Worm (Caenorhabditis elegans) whole organism, L1 larva: ENCODE data around the gene F54F2.7.
A peak's percentile ranks its signal among the peaks of the same experiment; 100 is the strongest.

Experiments
- C04F5.9 ChIP-seq: sonication (generic microtip); optimal IDR thresholded peaks from 2 replicates; lab custom pipeline; 2016; ENCODE audit warnings: missing genetic modification characterization, missing compliant biosample characterization
- C16A3.4 ChIP-seq: fragments of 150-350 bp; optimal IDR thresholded peaks from 2 replicates; lab custom pipeline; 2014; ENCODE audit warnings: missing biosample characterization, missing genetic modification characterization
- C34B4.2 ChIP-seq: sonication (generic microtip); optimal IDR thresholded peaks from 2 replicates; lab custom pipeline; 2017; ENCODE audit warnings: mild to moderate bottlenecking, missing genetic modification characterization, missing compliant biosample characterization
- alr-1 ChIP-seq: fragments of 200-800 bp; sonication (Bioruptor generic); optimal IDR thresholded peaks from 2 replicates; lab custom pipeline; 2018; ENCODE audit warnings: borderline replicate concordance, mild to moderate bottlenecking, missing genetic modification characterization, missing compliant biosample characterization
- aly-2 ChIP-seq: fragments of 150-350 bp; optimal IDR thresholded peaks from 2 replicates; lab custom pipeline; 2014; ENCODE audit warnings: missing biosample characterization, missing genetic modification characterization
- blmp-1 ChIP-seq: fragments of 150-350 bp; optimal IDR thresholded peaks from 2 replicates; lab custom pipeline; 2014; ENCODE audit warnings: missing biosample characterization, missing genetic modification characterization
- ceh-63 ChIP-seq: fragments of 200-800 bp; sonication (Bioruptor generic); optimal IDR thresholded peaks from 2 replicates; lab custom pipeline; 2018; ENCODE audit warnings: mild to moderate bottlenecking, missing genetic modification characterization, missing compliant biosample characterization
- ceh-82 ChIP-seq, 3 experiments: fragments of 150-350 bp in 1 of 3; sonication (generic microtip) in 2 of 3; optimal IDR thresholded peaks; 2 replicates each; lab custom pipeline; 2014 to 2017; ENCODE audit warnings: missing biosample characterization in 3 of 3, missing genetic modification characterization in 3 of 3
- ceh-88 ChIP-seq: fragments of 200-800 bp; sonication (Bioruptor generic); IDR thresholded peaks from 2 replicates; pipeline ENCODE4 v1.3.6; 2022; ENCODE audit warnings: missing genetic modification characterization, missing compliant biosample characterization
- dsc-1 ChIP-seq: sonication (generic microtip); optimal IDR thresholded peaks from 2 replicates; lab custom pipeline; 2016; ENCODE audit warnings: mild to moderate bottlenecking, missing genetic modification characterization, missing compliant biosample characterization
- efl-1 ChIP-seq, 4 experiments: fragments of 150-350 bp; optimal IDR thresholded peaks in 3 of 4; peaks in 1 of 4; 1 replicate in 1 of 4; 2 replicates in 3 of 4; lab custom pipeline; 2014; ENCODE audit warnings: missing biosample characterization in 2 of 4, missing genetic modification characterization in 2 of 4, missing genetic modification reagents in 2 of 4
- egl-27 ChIP-seq, 2 experiments: fragments of 150-350 bp in 1 of 2; sonication (generic microtip); optimal IDR thresholded peaks; 3 replicates each; lab custom pipeline; 2017 to 2018; ENCODE audit warnings: missing biosample characterization in 2 of 2, missing genetic modification characterization in 2 of 2, missing genetic modification reagents in 2 of 2
- elt-3 ChIP-seq, 6 experiments: fragments of 150-350 bp in 1 of 6; sonication (generic microtip); optimal IDR thresholded peaks; 2 replicates each; lab custom pipeline; 2017 to 2018; ENCODE audit warnings: missing biosample characterization in 6 of 6, missing genetic modification characterization in 6 of 6, inconsistent platforms in 1 of 6
- ets-5 ChIP-seq: fragments of 200-800 bp; sonication (Bioruptor generic); IDR thresholded peaks from 2 replicates; pipeline ENCODE4 v1.3.6; 2022; ENCODE audit warnings: missing genetic modification characterization, missing compliant biosample characterization
- fkh-8 ChIP-seq: sonication (generic microtip); optimal IDR thresholded peaks from 2 replicates; lab custom pipeline; 2016; ENCODE audit warnings: mild to moderate bottlenecking, missing genetic modification characterization, missing compliant biosample characterization
- grh-1 ChIP-seq: fragments of 200-800 bp; sonication (Bioruptor generic); IDR thresholded peaks from 2 replicates; pipeline ENCODE4 v1.3.6; 2022; ENCODE audit warnings: missing genetic modification reagents, missing genetic modification characterization, missing compliant biosample characterization
- hlh-17 ChIP-seq: fragments of 200-800 bp; sonication (Bioruptor generic); optimal IDR thresholded peaks from 2 replicates; lab custom pipeline; 2018; ENCODE audit warnings: missing genetic modification characterization, mild to moderate bottlenecking, missing compliant biosample characterization, moderate library complexity, borderline replicate concordance
- hpl-2 ChIP-seq: fragments of 150-350 bp; optimal IDR thresholded peaks from 2 replicates; lab custom pipeline; 2014; ENCODE audit warnings: missing biosample characterization, missing genetic modification reagents, missing genetic modification characterization
- irx-1 ChIP-seq: sonication (generic microtip); optimal IDR thresholded peaks from 2 replicates; lab custom pipeline; 2016; ENCODE audit warnings: missing genetic modification characterization, missing compliant biosample characterization
- jun-1 ChIP-seq: fragments of 150-350 bp; optimal IDR thresholded peaks from 2 replicates; lab custom pipeline; 2014; ENCODE audit warnings: missing biosample characterization, missing genetic modification reagents, missing genetic modification characterization
- lin-13 ChIP-seq: fragments of 150-350 bp; optimal IDR thresholded peaks from 2 replicates; lab custom pipeline; 2014; ENCODE audit warnings: missing biosample characterization, missing genetic modification reagents, missing genetic modification characterization
- lin-14 ChIP-seq: fragments of 200-800 bp; sonication (Bioruptor generic); optimal IDR thresholded peaks from 2 replicates; lab custom pipeline; 2018; ENCODE audit warnings: mild to moderate bottlenecking, missing genetic modification characterization, moderate library complexity, missing compliant biosample characterization
- lin-15B ChIP-seq: fragments of 150-350 bp; sonication (generic microtip); optimal IDR thresholded peaks from 3 replicates; lab custom pipeline; 2014; ENCODE audit warnings: missing biosample characterization, missing genetic modification characterization
- lin-35 ChIP-seq, 2 experiments: fragments of 150-350 bp; optimal IDR thresholded peaks; 2 replicates each; lab custom pipeline; 2014; ENCODE audit warnings: missing biosample characterization in 2 of 2, missing genetic modification characterization in 2 of 2, missing genetic modification reagents in 2 of 2
- lsy-2 ChIP-seq, 2 experiments: fragments of 150-350 bp; optimal IDR thresholded peaks; 2 replicates each; lab custom pipeline; 2014; ENCODE audit warnings: missing biosample characterization in 2 of 2, missing genetic modification characterization in 2 of 2
- mdl-1 ChIP-seq, 2 experiments: fragments of 150-350 bp; optimal IDR thresholded peaks; 2 replicates each; lab custom pipeline; 2014 to 2017; ENCODE audit warnings: missing biosample characterization in 2 of 2, missing genetic modification characterization in 2 of 2, inconsistent platforms in 1 of 2
- mef-2 ChIP-seq: fragments of 150-350 bp; optimal IDR thresholded peaks from 2 replicates; lab custom pipeline; 2014; ENCODE audit warnings: missing biosample characterization, missing genetic modification characterization
- mep-1 ChIP-seq: fragments of 150-350 bp; optimal IDR thresholded peaks from 2 replicates; lab custom pipeline; 2014; ENCODE audit warnings: missing biosample characterization, missing genetic modification characterization
- nhr-11 ChIP-seq: fragments of 150-350 bp; optimal IDR thresholded peaks from 2 replicates; lab custom pipeline; 2014; ENCODE audit warnings: missing biosample characterization, missing genetic modification characterization
- nhr-19 ChIP-seq: fragments of 200-800 bp; sonication (Bioruptor generic); conservative IDR thresholded peaks from 2 replicates; pipeline ENCODE4 v1.3.6; 2022; ENCODE audit warnings: missing genetic modification characterization, missing compliant biosample characterization
- nhr-237 ChIP-seq: fragments of 150-350 bp; optimal IDR thresholded peaks from 2 replicates; lab custom pipeline; 2014; ENCODE audit warnings: missing biosample characterization, missing genetic modification characterization
- nhr-47 ChIP-seq: sonication (generic microtip); optimal IDR thresholded peaks from 2 replicates; lab custom pipeline; 2016; ENCODE audit warnings: mild to moderate bottlenecking, missing genetic modification characterization, moderate library complexity, missing compliant biosample characterization
- nhr-85 ChIP-seq: sonication (generic microtip); peaks from one replicate; lab custom pipeline; 2016; ENCODE audit warnings: missing genetic modification characterization, inconsistent platforms, missing compliant biosample characterization
- pqm-1 ChIP-seq: sonication (generic microtip); optimal IDR thresholded peaks from 3 replicates; lab custom pipeline; 2017; ENCODE audit warnings: missing biosample characterization, missing genetic modification characterization
- skn-1 ChIP-seq: fragments of 150-350 bp; optimal IDR thresholded peaks from 2 replicates; lab custom pipeline; 2014; ENCODE audit warnings: missing biosample characterization, missing genetic modification characterization
- snpc-4 ChIP-seq: fragments of 150-350 bp; optimal IDR thresholded peaks from 2 replicates; lab custom pipeline; 2014; ENCODE audit warnings: missing biosample characterization, missing genetic modification characterization
- sup-37 ChIP-seq: fragments of 200-800 bp; sonication (Bioruptor generic); optimal IDR thresholded peaks from 2 replicates; lab custom pipeline; 2018; ENCODE audit warnings: mild to moderate bottlenecking, missing genetic modification characterization, missing compliant biosample characterization
- unc-130 ChIP-seq: fragments of 150-350 bp; optimal IDR thresholded peaks from 2 replicates; lab custom pipeline; 2017; ENCODE audit warnings: missing biosample characterization, missing genetic modification characterization, inconsistent platforms
- unc-86 ChIP-seq: sonication (generic microtip); optimal IDR thresholded peaks from 2 replicates; lab custom pipeline; 2016; ENCODE audit warnings: missing genetic modification characterization, missing compliant biosample characterization
- vab-15 ChIP-seq: sonication (generic microtip); optimal IDR thresholded peaks from 2 replicates; lab custom pipeline; 2017; ENCODE audit warnings: missing genotype, mild to moderate bottlenecking, missing genetic modification characterization, missing compliant biosample characterization
- xbp-1 ChIP-seq: sonication (generic microtip); optimal IDR thresholded peaks from 2 replicates; lab custom pipeline; 2016; ENCODE audit warnings: missing genetic modification characterization, missing compliant biosample characterization
- ztf-11 ChIP-seq, 2 experiments: sonication (generic microtip); optimal IDR thresholded peaks; 2 replicates each; lab custom pipeline; 2016 to 2017; ENCODE audit warnings: missing genetic modification characterization in 2 of 2, missing biosample characterization in 1 of 2, missing compliant biosample characterization in 1 of 2

Gene F54F2.7

DNA sequence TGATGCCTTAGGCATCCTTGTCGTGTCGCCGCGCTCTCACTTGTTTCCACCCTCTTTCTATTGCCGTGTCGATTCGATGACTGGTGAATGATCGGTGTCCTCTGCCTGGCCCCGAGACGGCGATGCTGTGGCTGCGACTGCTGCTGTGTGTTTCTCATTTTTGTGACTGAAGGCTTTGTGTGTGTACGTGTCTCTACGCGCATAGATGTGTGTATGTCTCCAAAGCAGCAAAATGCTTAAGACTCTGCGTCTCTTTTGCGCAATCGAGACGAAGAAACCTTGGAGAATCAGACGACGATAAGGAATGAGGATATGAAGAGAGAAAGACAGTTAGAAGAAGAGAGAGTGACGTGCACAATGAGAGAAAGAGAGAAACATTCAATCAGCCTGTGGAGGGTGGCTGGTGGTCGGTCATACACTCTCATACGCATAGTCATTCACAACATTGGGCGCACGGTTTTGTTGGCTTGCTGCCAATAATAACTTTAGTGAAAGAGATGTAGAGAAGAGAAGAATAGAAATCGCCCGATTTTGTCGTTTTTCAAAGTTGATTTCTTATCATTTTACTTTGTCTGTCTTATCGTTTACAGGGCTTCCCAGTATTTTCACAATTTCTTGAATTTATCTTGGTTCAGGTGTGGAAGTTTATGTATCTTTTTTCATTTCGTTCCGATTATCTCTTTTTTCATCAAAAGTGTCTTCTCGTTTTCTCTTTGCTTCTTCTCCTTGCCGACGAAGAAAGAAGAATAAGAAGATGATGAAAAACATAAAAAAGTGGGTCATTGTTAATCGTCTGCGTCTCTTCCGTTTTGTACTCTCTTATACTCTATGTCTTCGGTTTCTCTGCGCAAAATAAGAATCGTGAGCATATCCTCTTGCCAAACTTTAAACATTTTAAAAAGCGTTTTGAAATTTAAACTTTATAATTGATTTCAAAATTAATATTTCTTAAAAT, 5.0 kb downstream of the F54F2.7 start (continued):
- no peak for TF ChIP-seq alr-1 (tag; lab: Kevin White, UChicago)
- TF ChIP-seq nhr-47 (tag; lab: Kevin White, UChicago), result peak; percentile 95
- no peak for TF ChIP-seq C34B4.2 (tag; lab: Kevin White, UChicago)
- peak in 1 of 2 experiments; percentile 83 for TF ChIP-seq ztf-11 (tag; optimal IDR thresholded peaks at IDR 0.05; lab: Kevin White, UChicago)
- TF ChIP-seq lsy-2 (tag; optimal IDR thresholded peaks at IDR 0.05; lab: Kevin White, UChicago), result peak; percentile 93 to 96
- TF ChIP-seq lin-14 (GFP tag; lab: Kevin White, UChicago), result peak; percentile 99
- peak; percentile 78 for TF ChIP-seq snpc-4

DNA sequence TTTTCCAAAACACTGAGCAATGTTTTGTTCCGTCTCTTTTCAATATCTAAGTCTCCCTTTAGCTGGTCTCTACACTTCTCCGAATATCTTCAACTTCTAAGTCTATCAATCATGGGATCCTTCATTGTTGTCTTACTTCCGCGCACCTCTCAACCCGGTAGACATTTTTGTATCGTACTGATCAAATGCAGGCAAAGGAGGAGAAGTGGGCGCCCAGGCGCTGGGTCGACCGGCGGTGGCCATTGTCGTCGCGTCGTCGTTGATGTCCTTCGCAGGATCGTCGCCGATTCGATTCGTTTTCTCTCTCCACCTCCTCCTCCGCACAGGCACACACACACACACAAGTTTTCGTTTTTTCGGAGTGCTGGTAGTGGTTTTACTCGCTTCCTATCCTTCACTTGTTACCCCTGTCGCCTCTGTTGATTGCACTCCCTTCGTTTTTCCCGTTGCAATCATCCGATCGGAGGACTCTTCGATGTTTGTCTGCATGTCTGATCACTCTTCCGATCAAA, 5.7 kb downstream of the F54F2.7 start:
- TF ChIP-seq vab-15 (no peak), unc-130 (tag; lab: Kevin White, UChicago) (peak; percentile 49), irx-1 (no peak), ztf-11 (tag; optimal IDR thresholded peaks at IDR 0.05; lab: Kevin White, UChicago) (no peak), blmp-1 (tag; lab: Kevin White, UChicago) (peak; percentile 74), skn-1 (tag; lab: Kevin White, UChicago) (peak; percentile 18), mdl-1 (tag; optimal IDR thresholded peaks at IDR 0.05; lab: Kevin White, UChicago) (peak in 1 of 2 experiments; percentile 14), ceh-82 (tag; optimal IDR thresholded peaks at IDR 0.05; lab: Kevin White, UChicago) (peak in 1 of 3 experiments; percentile 5), efl-1 (optimal IDR thresholded peaks at IDR 0.05; lab: Kevin White, UChicago) (no peak), efl-1 (GFP tag; optimal IDR thresholded peaks at IDR 0.05 in 1 of 2; lab: Kevin White, UChicago) (no peak), mep-1 (tag; lab: Kevin White, UChicago) (no peak), lin-13 (GFP tag; lab: Kevin White, UChicago) (peak; percentile 23), C16A3.4 (tag; lab: Kevin White, UChicago) (peak; percentile 0), grh-1 (GFP tag; lab: Robert Waterston, UW) (peak; percentile 40; the same call in 1 of the 2 replicates), dsc-1 (tag; lab: Kevin White, UChicago) (no peak), elt-3 (tag; optimal IDR thresholded peaks at IDR 0.05; lab: Kevin White, UChicago) (peak in 3 of 6 experiments; percentile 16 to 81 (median 68))

DNA sequence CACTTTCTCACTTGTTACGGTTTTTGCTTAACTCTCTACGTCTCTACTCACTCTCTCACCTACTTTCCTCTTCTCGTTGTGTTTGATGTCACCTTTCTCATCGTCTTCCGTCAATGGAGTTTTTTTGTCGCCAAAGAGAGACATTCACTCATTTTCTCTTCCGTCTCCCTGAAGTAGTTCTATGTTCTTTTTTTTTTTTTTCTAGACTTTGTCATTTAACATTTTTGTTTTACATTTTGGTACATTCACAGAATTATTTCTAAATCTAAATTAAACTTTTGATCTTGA, 6.4 kb downstream of the F54F2.7 start:
- TF ChIP-seq nhr-85 (tag; lab: Kevin White, UChicago) (peak; percentile 17), nhr-11 (tag; lab: Kevin White, UChicago) (no peak), blmp-1 (tag; lab: Kevin White, UChicago) (peak; percentile 86), nhr-237 (tag; lab: Kevin White, UChicago) (no peak), pqm-1 (no peak), unc-86 (no peak), ets-5 (GFP tag; lab: Robert Waterston, UW) (no peak), lsy-2 (tag; optimal IDR thresholded peaks at IDR 0.05; lab: Kevin White, UChicago) (no peak), mef-2 (tag; lab: Kevin White, UChicago) (no peak), ceh-82 (tag; optimal IDR thresholded peaks at IDR 0.05; lab: Kevin White, UChicago) (peak in 1 of 3 experiments; percentile 1), sup-37 (GFP tag; lab: Kevin White, UChicago) (no peak), lin-35 (GFP tag; optimal IDR thresholded peaks at IDR 0.05; lab: Kevin White, UChicago) (no peak), efl-1 (optimal IDR thresholded peaks at IDR 0.05; lab: Kevin White, UChicago) (no peak), efl-1 (GFP tag; optimal IDR thresholded peaks at IDR 0.05 in 1 of 2; lab: Kevin White, UChicago) (peak in 1 of 2 experiments; percentile 92), C04F5.9 (tag; lab: Kevin White, UChicago) (no peak)

ce11 chrIII:8799964-8800795, 7.0 kb downstream of the F54F2.7 start, which contains the start of gene F54F2.6:
Gene F54F2.6, minus strand, starts transcription at chrIII:8800701.
- TF ChIP-seq hlh-17 (GFP tag; lab: Kevin White, UChicago) (no peak), hpl-2 (GFP tag; lab: Kevin White, UChicago) (no peak), nhr-19 (GFP tag; lab: Robert Waterston, UW) (peak; percentile 90), fkh-8 (tag; lab: Kevin White, UChicago) (peak; percentile 94), nhr-47 (tag; lab: Kevin White, UChicago) (peak; percentile 94), xbp-1 (tag; lab: Kevin White, UChicago) (peak; percentile 83), jun-1 (tag; lab: Kevin White, UChicago) (peak; percentile 80), aly-2 (tag; lab: Kevin White, UChicago) (peak; percentile 74), lin-35 (GFP tag; optimal IDR thresholded peaks at IDR 0.05; lab: Kevin White, UChicago) (peak; percentile 61 to 67), ceh-63 (GFP tag; lab: Kevin White, UChicago) (no peak), lin-15B (tag; lab: Kevin White, UChicago) (no peak), sup-37 (GFP tag; lab: Kevin White, UChicago) (peak; percentile 86), ceh-88 (GFP tag; lab: Robert Waterston, UW) (peak; percentile 73), egl-27 (tag; optimal IDR thresholded peaks at IDR 0.05; lab: Kevin White, UChicago) (peak; percentile 85 to 94)
